Fruit fly (Drosophila melanogaster) whole organism, prepupa: ENCODE measurements around the gene raptor.

Experiments
- CG10669 ChIP-seq: fragments of 200-800 bp; sonication (Bioruptor generic); optimal IDR thresholded peaks from 3 replicates; lab custom pipeline; 2018; ENCODE audit warnings: missing biosample characterization, mild to moderate bottlenecking, missing genetic modification characterization, moderate library complexity
- Eip75B ChIP-seq: fragments of 200-800 bp; sonication (Bioruptor generic); optimal IDR thresholded peaks from 3 replicates; lab custom pipeline; 2016; ENCODE audit warnings: missing biosample characterization, missing genetic modification characterization
- Ets21C ChIP-seq: fragments of 200-800 bp; sonication (Bioruptor generic); optimal IDR thresholded peaks from 3 replicates; lab custom pipeline; 2016; ENCODE audit warnings: missing biosample characterization, missing genetic modification characterization
- Ets96B ChIP-seq: fragments of 200-800 bp; optimal IDR thresholded peaks from 2 replicates; lab custom pipeline; 2019; ENCODE audit warnings: missing biosample characterization, mild to moderate bottlenecking, missing genetic modification characterization, moderate library complexity
- Lpt ChIP-seq: fragments of 200-800 bp; sonication (Bioruptor generic); optimal IDR thresholded peaks from 3 replicates; lab custom pipeline; 2016; ENCODE audit warnings: missing biosample characterization, missing genetic modification characterization
- Sox102F ChIP-seq: fragments of 200-800 bp; sonication (Bioruptor generic); optimal IDR thresholded peaks from 2 replicates; lab custom pipeline; 2016; ENCODE audit warnings: missing biosample characterization, mild to moderate bottlenecking, missing genetic modification characterization
- acj6 ChIP-seq: fragments of 200-800 bp; sonication (Bioruptor generic); optimal IDR thresholded peaks from 3 replicates; lab custom pipeline; 2016; ENCODE audit warnings: missing biosample characterization, missing genetic modification characterization

DNA sequence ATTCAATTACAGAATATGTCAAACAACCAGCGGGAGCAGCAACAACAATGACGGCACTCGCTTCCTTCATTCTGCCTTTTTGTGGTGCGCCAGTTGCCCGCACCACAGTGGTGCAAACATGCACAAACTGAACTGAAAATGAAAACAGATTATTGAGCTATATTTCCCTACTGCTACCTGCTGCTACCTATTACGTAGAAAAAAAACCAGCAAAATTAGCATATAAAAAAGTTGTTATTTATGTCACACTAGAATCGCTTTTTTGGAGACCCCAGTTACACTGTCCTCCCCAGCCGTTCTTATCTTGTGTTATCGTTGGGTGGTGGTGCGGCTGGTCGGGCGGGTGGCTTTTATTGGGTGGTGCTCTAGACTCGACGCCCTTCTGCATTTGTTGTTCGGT, 7.6 kb upstream of the raptor start:
- TF ChIP-seq Lpt (GFP tag; lab: Kevin White, UChicago) (no peak), acj6 (GFP tag; lab: Kevin White, UChicago) (peak; percentile 64), Sox102F (GFP tag; lab: Kevin White, UChicago) (peak; percentile 67), Ets21C (GFP tag; lab: Kevin White, UChicago) (peak; percentile 68), Eip75B (GFP tag; lab: Kevin White, UChicago) (peak; percentile 58), Ets96B (tag; lab: Kevin White, UChicago) (peak; percentile 49), CG10669 (GFP tag; lab: Kevin White, UChicago) (peak; percentile 61)
